Fruit fly (Drosophila melanogaster) whole organism, prepupa: ENCODE data around the gene CG17768.

ENCODE experiments used
- CG8632 ChIP-seq: fragments of 200-800 bp; sonication (Bioruptor generic); optimal IDR thresholded peaks from 3 replicates; lab custom pipeline; 2016; ENCODE audit warnings: missing biosample characterization, missing genetic modification characterization
- Hr4 ChIP-seq: fragments of 200-800 bp; sonication (Bioruptor generic); optimal IDR thresholded peaks from 3 replicates; lab custom pipeline; 2016; ENCODE audit warnings: missing biosample characterization, missing genetic modification characterization
- Sox102F ChIP-seq: fragments of 200-800 bp; sonication (Bioruptor generic); optimal IDR thresholded peaks from 2 replicates; lab custom pipeline; 2016; ENCODE audit warnings: missing biosample characterization, mild to moderate bottlenecking, missing genetic modification characterization
- eg ChIP-seq: fragments of 200-800 bp; sonication (Bioruptor generic); IDR thresholded peaks from 3 replicates; pipeline ENCODE4 v1.3.6; 2022; ENCODE audit warnings: missing biosample characterization, missing genetic modification characterization

dm6 chr2L:10379865-10380264 lies 25.1 kb downstream of the CG17768 start, which contains the start of gene gny:
- TF ChIP-seq eg (GFP tag; lab: Robert Waterston, UW) (no peak), Sox102F (GFP tag; lab: Kevin White, UChicago) (no peak), Hr4 (GFP tag; lab: Kevin White, UChicago) (no peak), CG8632 (GFP tag; lab: Kevin White, UChicago) (no peak)
